Worm (Caenorhabditis elegans): ENCODE results near the gene srh-35.
A peak's percentile ranks its signal among the peaks of the same experiment; 100 is the strongest.

Gene srh-35

ce11 chrV:462263-462662, 13.2 kb upstream of the srh-35 start, which contains the start of gene nhr-202 (continued):
- no peak for TF ChIP-seq skn-1 (tag; optimal IDR thresholded peaks at IDR 0.05)

ce11 chrV:459464-459863, 10.4 kb upstream of the srh-35 start, which contains the start of gene nhr-203:
Gene nhr-203 (plus strand): TSS chrV:459795.
- peak; percentile 1 for TF ChIP-seq F13H6.1 (tag; optimal IDR thresholded peaks at IDR 0.05)
- no peak for TF ChIP-seq nhr-25 (tag; optimal IDR thresholded peaks at IDR 0.05)
- peak; percentile 75 for TF ChIP-seq fos-1 (tag; optimal IDR thresholded peaks at IDR 0.05)
- no peak for TF ChIP-seq blmp-1 (tag; optimal IDR thresholded peaks at IDR 0.05; ENCODE audit: insufficient read depth)
- no peak for TF ChIP-seq mab-5 (tag; optimal IDR thresholded peaks at IDR 0.05)
- no peak for TF ChIP-seq R02D3.7 (tag; optimal IDR thresholded peaks at IDR 0.05)
- no peak for TF ChIP-seq lin-11 (tag; optimal IDR thresholded peaks at IDR 0.05)
- TF ChIP-seq peb-1 (tag; optimal IDR thresholded peaks at IDR 0.05): no peak
- no peak for TF ChIP-seq nhr-77 (tag; optimal IDR thresholded peaks at IDR 0.05)
- no peak for TF ChIP-seq ama-1 (optimal IDR thresholded peaks at IDR 0.05)
- no peak for TF ChIP-seq ztf-4 (tag; optimal IDR thresholded peaks at IDR 0.05)
- no peak for TF ChIP-seq elt-1 (tag; optimal IDR thresholded peaks at IDR 0.05)
- no peak for TF ChIP-seq lsy-2 (tag; optimal IDR thresholded peaks at IDR 0.05)
- TF ChIP-seq mbf-1 (tag; optimal IDR thresholded peaks at IDR 0.05): no peak
- no peak for TF ChIP-seq nhr-10 (tag; optimal IDR thresholded peaks at IDR 0.05)
- no peak for TF ChIP-seq ceh-16 (tag; optimal IDR thresholded peaks at IDR 0.05)
- TF ChIP-seq alr-1 (tag; optimal IDR thresholded peaks at IDR 0.05): no peak
- TF ChIP-seq crh-2 (tag; optimal IDR thresholded peaks at IDR 0.05): peak; percentile 45
- peak; percentile 52 for TF ChIP-seq skn-1 (tag; optimal IDR thresholded peaks at IDR 0.05)
- TF ChIP-seq nhr-21 (tag; optimal IDR thresholded peaks at IDR 0.05): no peak
- no peak for TF ChIP-seq sma-3 (GFP tag; optimal IDR thresholded peaks at IDR 0.05)
- no peak for TF ChIP-seq ceh-82 (tag; optimal IDR thresholded peaks at IDR 0.05)
- TF ChIP-seq unc-39 (tag; optimal IDR thresholded peaks at IDR 0.05): no peak
- no peak for TF ChIP-seq unc-62 (GFP tag; optimal IDR thresholded peaks at IDR 0.05)
- no peak for TF ChIP-seq dmd-4 (tag; optimal IDR thresholded peaks at IDR 0.05)
- peak; percentile 80 for TF ChIP-seq sma-9 (GFP tag; optimal IDR thresholded peaks at IDR 0.05)
- TF ChIP-seq sma-9 (tag; optimal IDR thresholded peaks at IDR 0.05): no peak
- no peak for TF ChIP-seq zag-1 (tag; optimal IDR thresholded peaks at IDR 0.05)
- TF ChIP-seq unc-55 (GFP tag; optimal IDR thresholded peaks at IDR 0.05): no peak
- TF ChIP-seq gmeb-1 (tag; optimal IDR thresholded peaks at IDR 0.05): peak; percentile 37

- TF ChIP-seq ztf-11 (tag; optimal IDR thresholded peaks at IDR 0.05): no peak
- no peak for TF ChIP-seq aly-2 (tag; optimal IDR thresholded peaks at IDR 0.05)
- no peak for TF ChIP-seq ztf-1 (GFP tag; conservative IDR thresholded peaks at IDR 0.05)
- TF ChIP-seq elt-1 (tag; optimal IDR thresholded peaks at IDR 0.05): no peak
- no peak for TF ChIP-seq lin-11 (tag; optimal IDR thresholded peaks at IDR 0.05)
- TF ChIP-seq mbf-1 (tag; optimal IDR thresholded peaks at IDR 0.05): no peak
- no peak for TF ChIP-seq nhr-237 (tag; optimal IDR thresholded peaks at IDR 0.05)
- TF ChIP-seq ZK546.5 (tag; optimal IDR thresholded peaks at IDR 0.05): no peak
Measured at ce11 chrV:457839-458238, 8.8 kb upstream of the srh-35 start.

ce11 chrV:453569-453968, 4.5 kb upstream of the srh-35 start, which contains the start of gene nhr-98:
Gene nhr-98 (plus strand): TSS chrV:453869.
- TF ChIP-seq R02D3.7 (tag; optimal IDR thresholded peaks at IDR 0.05): no peak
- TF ChIP-seq snpc-4 (tag; optimal IDR thresholded peaks at IDR 0.05): no peak
- no peak for TF ChIP-seq elt-1 (tag; optimal IDR thresholded peaks at IDR 0.05)
- TF ChIP-seq lin-13 (GFP tag; optimal IDR thresholded peaks at IDR 0.05): no peak
- TF ChIP-seq nhr-21 (tag; optimal IDR thresholded peaks at IDR 0.05): no peak
- TF ChIP-seq sem-4 (tag; optimal IDR thresholded peaks at IDR 0.05): no peak
- TF ChIP-seq nhr-11 (tag; optimal IDR thresholded peaks at IDR 0.05): no peak
- no peak for TF ChIP-seq peb-1 (tag; optimal IDR thresholded peaks at IDR 0.05)
- no peak for TF ChIP-seq ama-1 (optimal IDR thresholded peaks at IDR 0.05)
- no peak for TF ChIP-seq mab-5 (tag; optimal IDR thresholded peaks at IDR 0.05)
- no peak for TF ChIP-seq blmp-1 (tag; optimal IDR thresholded peaks at IDR 0.05; ENCODE audit: insufficient read depth)
- TF ChIP-seq nhr-12 (tag; optimal IDR thresholded peaks at IDR 0.05): no peak
- no peak for TF ChIP-seq nhr-25 (tag; optimal IDR thresholded peaks at IDR 0.05)
- TF ChIP-seq fos-1 (tag; optimal IDR thresholded peaks at IDR 0.05): no peak
- no peak for TF ChIP-seq lin-11 (tag; optimal IDR thresholded peaks at IDR 0.05)
- no peak for TF ChIP-seq F13H6.1 (tag; optimal IDR thresholded peaks at IDR 0.05)
- TF ChIP-seq nhr-129 (tag; optimal IDR thresholded peaks at IDR 0.05): no peak
